Worm (Caenorhabditis elegans) whole organism, L4 larva: Measurements from ENCODE around the gene F02H6.2.

Experiments
- ceh-32 ChIP-seq: sonication (generic microtip); optimal IDR thresholded peaks from 2 replicates; lab custom pipeline; 2016; ENCODE audit warnings: mild to moderate bottlenecking, missing genetic modification characterization, missing compliant biosample characterization; ENCODE audit not compliant: poor library complexity
- duxl-1 ChIP-seq: sonication (generic microtip); optimal IDR thresholded peaks from 2 replicates; lab custom pipeline; 2016; ENCODE audit warnings: mild to moderate bottlenecking, missing genetic modification characterization, moderate library complexity, missing compliant biosample characterization; ENCODE audit not compliant: poor library complexity
- egl-27 ChIP-seq: sonication (generic microtip); optimal IDR thresholded peaks from 3 replicates; lab custom pipeline; 2017; ENCODE audit warnings: missing biosample characterization, missing genetic modification reagents, missing genetic modification characterization
- lin-15B ChIP-seq: fragments of 150-350 bp; sonication (generic microtip); optimal IDR thresholded peaks from 3 replicates; lab custom pipeline; 2014; ENCODE audit warnings: missing biosample characterization, missing genetic modification characterization
- nhr-237 ChIP-seq: sonication (generic microtip); optimal IDR thresholded peaks from 2 replicates; lab custom pipeline; 2017; ENCODE audit warnings: missing biosample characterization, missing genetic modification characterization
- nhr-42 ChIP-seq: fragments of 200-800 bp; sonication (Bioruptor generic); IDR thresholded peaks from 2 replicates; pipeline ENCODE4 v1.3.6; 2022; ENCODE audit warnings: missing genetic modification characterization, missing compliant biosample characterization
- pqm-1 ChIP-seq: sonication (generic microtip); optimal IDR thresholded peaks from 2 replicates; lab custom pipeline; 2017; ENCODE audit warnings: missing biosample characterization, missing genetic modification characterization
- rbr-2 ChIP-seq: sonication (generic microtip); optimal IDR thresholded peaks from 2 replicates; lab custom pipeline; 2016; ENCODE audit warnings: missing genotype, missing genetic modification characterization, missing compliant biosample characterization
- unc-130 ChIP-seq: sonication (generic microtip); optimal IDR thresholded peaks from 2 replicates; lab custom pipeline; 2016; ENCODE audit warnings: missing genetic modification reagents, missing genetic modification characterization, missing compliant biosample characterization
- unc-62 ChIP-seq, 3 experiments: fragments of 150-350 bp in 1 of 3; sonication (generic microtip); optimal IDR thresholded peaks in 2 of 3; peaks in 1 of 3; 1 replicate in 1 of 3; 2 replicates in 2 of 3; lab custom pipeline; 2014 to 2017; ENCODE audit warnings: missing biosample characterization in 3 of 3, missing genetic modification characterization in 3 of 3, missing genetic modification reagents in 3 of 3, missing genotype in 1 of 3

- no peak for TF ChIP-seq ceh-32
- no peak for TF ChIP-seq unc-62 (GFP tag; optimal IDR thresholded peaks at IDR 0.05 in 1 of 2; lab: Kevin White, UChicago)
- TF ChIP-seq unc-62 (tag; optimal IDR thresholded peaks at IDR 0.05; lab: Kevin White, UChicago): no peak
- no peak for TF ChIP-seq unc-130 (GFP tag; lab: Kevin White, UChicago)
- no peak for TF ChIP-seq duxl-1 (tag; lab: Kevin White, UChicago)
- no peak for TF ChIP-seq egl-27 (tag; lab: Kevin White, UChicago)
- no peak for TF ChIP-seq nhr-237 (tag; lab: Kevin White, UChicago)
- no peak for TF ChIP-seq pqm-1 (tag; lab: Kevin White, UChicago)
- TF ChIP-seq rbr-2 (tag; lab: Kevin White, UChicago): no peak
- TF ChIP-seq lin-15B (tag; lab: Kevin White, UChicago): no peak
- TF ChIP-seq nhr-42 (GFP tag; lab: Robert Waterston, UW): no peak
Observed at ce11 chrIV:14244357-14244756, 48.1 kb downstream of the F02H6.2 start, which contains the start of gene Y64G10A.2.
